Fruit fly (Drosophila melanogaster): ENCODE data around the gene Gba1b.
A peak's percentile ranks its signal among the peaks of the same experiment; 100 is the strongest.

Gba1b gene

dm6 chr3R:23729632-23730471 is 25.2 kb downstream of the Gba1b start (continued):
- TF ChIP-seq CG6654 (GFP tag; optimal IDR thresholded peaks at IDR 0.05) (no peak), danr (GFP tag; IDR thresholded peaks at IDR 0.05) (no peak), HLH54F (GFP tag; optimal IDR thresholded peaks at IDR 0.05) (no peak), CG33557 (GFP tag; optimal IDR thresholded peaks at IDR 0.05) (peak; percentile 5), abd-A (tag; optimal IDR thresholded peaks at IDR 0.05) (peak; percentile 24), PHDP (tag; optimal IDR thresholded peaks at IDR 0.05) (peak; percentile 4), CG4360 (GFP tag; IDR thresholded peaks at IDR 0.05) (0 out of 2 replicates have a peak, but pooled peaks have one; percentile 25), fu2 (GFP tag; optimal IDR thresholded peaks at IDR 0.05) (no peak), jumu (GFP tag; optimal IDR thresholded peaks at IDR 0.05) (no peak), CG15514 (GFP tag; optimal IDR thresholded peaks at IDR 0.05) (peak; percentile 25), CkIIα-i1 (GFP tag; IDR thresholded peaks at IDR 0.05) (no peak), pan (optimal IDR thresholded peaks at IDR 0.05) (no peak), pan (GFP tag; optimal IDR thresholded peaks at IDR 0.05 in 1 of 2, IDR thresholded peaks at IDR 0.05 in 1 of 2) (peak in 1 of 2 experiments; percentile 32), pho (GFP tag; optimal IDR thresholded peaks at IDR 0.05) (peak; percentile 17), CG2889 (GFP tag; IDR thresholded peaks at IDR 0.05) (no peak), CG12219 (GFP tag; optimal IDR thresholded peaks at IDR 0.05) (peak; percentile 45), CG11504 (tag; optimal IDR thresholded peaks at IDR 0.05) (peak; percentile 6), rib (GFP tag; IDR thresholded peaks at IDR 0.05) (peak; percentile 93), CG11723 (GFP tag; optimal IDR thresholded peaks at IDR 0.05) (no peak), E2f2 (GFP tag; IDR thresholded peaks at IDR 0.05) (no peak), bsh (GFP tag; optimal IDR thresholded peaks at IDR 0.05) (no peak), gro (GFP tag; optimal IDR thresholded peaks at IDR 0.05) (no peak), CG13296 (GFP tag; optimal IDR thresholded peaks at IDR 0.05) (peak; percentile 52), Dfd (GFP tag; optimal IDR thresholded peaks at IDR 0.05) (no peak), CG9817 (tag; optimal IDR thresholded peaks at IDR 0.05) (no peak), ssp (GFP tag; IDR thresholded peaks at IDR 0.05) (no peak), Scr (GFP tag; IDR thresholded peaks at IDR 0.05; ENCODE audit: partially characterized antibody) (peak; percentile 61), Rfx (GFP tag; IDR thresholded peaks at IDR 0.05) (peak; percentile 4; the same call in 1 of the 2 replicates), amos (GFP tag; IDR thresholded peaks at IDR 0.05; ENCODE audit: partially characterized antibody) (peak; percentile 72; the same call in 1 of the 2 replicates), Hr78 (GFP tag; optimal IDR thresholded peaks at IDR 0.05) (peak in 1 of 2 experiments; percentile 30), scrt (GFP tag; optimal IDR thresholded peaks at IDR 0.05) (no peak), trh (GFP tag; optimal IDR thresholded peaks at IDR 0.05) (no peak), Rx (GFP tag; IDR thresholded peaks at IDR 0.05) (no peak), Fer2 (tag; optimal IDR thresholded peaks at IDR 0.05) (no peak), croc (GFP tag; conservative IDR thresholded peaks at IDR 0.05) (no peak), CG11456 (GFP tag; IDR thresholded peaks at IDR 0.05) (no peak), Jarid2 (GFP tag; optimal IDR thresholded peaks at IDR 0.05) (no peak), CG16813 (GFP tag; IDR thresholded peaks at IDR 0.05; ENCODE audit: partially characterized antibody) (peak; percentile 51; the same call in 2 of the 3 replicates), CG6272 (GFP tag; IDR thresholded peaks at IDR 0.05) (0 out of 2 replicates have a peak, but pooled peaks have one; percentile 27), prd (optimal IDR thresholded peaks at IDR 0.05) (no peak), prd (GFP tag; IDR thresholded peaks at IDR 0.05) (0 out of 3 replicates have a peak, but pooled peaks have one; percentile 38), Hmx (GFP tag; optimal IDR thresholded peaks at IDR 0.05) (no peak), CG1024 (GFP tag; IDR thresholded peaks at IDR 0.05) (no peak), Doc3 (GFP tag; IDR thresholded peaks at IDR 0.05; ENCODE audit: partially characterized antibody) (no peak), D19A (tag; optimal IDR thresholded peaks at IDR 0.05) (peak; percentile 19), Drgx (GFP tag; IDR thresholded peaks at IDR 0.05) (peak; percentile 44), chm (GFP tag; IDR thresholded peaks at IDR 0.05) (peak; percentile 79), CG13894 (tag; optimal IDR thresholded peaks at IDR 0.05) (peak; percentile 94), btn (GFP tag; optimal IDR thresholded peaks at IDR 0.05) (no peak)
